Fruit fly (Drosophila melanogaster) whole organism: ENCODE measurements around the gene CG42813.

ENCODE experiments used
- CG8478 ChIP-seq: fragments of >200 bp; optimal IDR thresholded peaks from 2 replicates; lab custom pipeline; 2018; ENCODE audit warnings: inconsistent platforms
- Dll ChIP-seq: fragments of >200 bp; optimal IDR thresholded peaks from 2 replicates; lab custom pipeline; 2017
- EcR ChIP-seq, 2 experiments: fragments of >200 bp; optimal IDR thresholded peaks; 2 replicates each; lab custom pipeline; 2017; ENCODE audit warnings: missing biosample characterization in 2 of 2, missing genetic modification characterization in 2 of 2, missing genetic modification reagents in 2 of 2
- pan ChIP-seq: fragments of >200 bp; optimal IDR thresholded peaks from 2 replicates; lab custom pipeline; 2017
- psq ChIP-seq: fragments of >200 bp; optimal IDR thresholded peaks from 2 replicates; lab custom pipeline; 2017
- usp ChIP-seq: fragments of >200 bp; optimal IDR thresholded peaks from 2 replicates; lab custom pipeline; 2017; ENCODE audit warnings: missing biosample characterization, missing genetic modification characterization, mixed read lengths

The CG42813 gene

dm6 chr3R:27225490-27225889 lies 2.9 kb downstream of the CG42813 start:
- TF ChIP-seq CG8478 (lab: Kevin White, UChicago) = no peak
- TF ChIP-seq psq (lab: Kevin White, UChicago) = no peak
- TF ChIP-seq Dll (lab: Kevin White, UChicago) = peak; percentile 1
- TF ChIP-seq usp (GFP tag; lab: Kevin White, UChicago) = no peak
- TF ChIP-seq pan (lab: Kevin White, UChicago) = no peak
- TF ChIP-seq EcR (GFP tag; optimal IDR thresholded peaks at IDR 0.05; lab: Kevin White, UChicago) = no peak

DNA sequence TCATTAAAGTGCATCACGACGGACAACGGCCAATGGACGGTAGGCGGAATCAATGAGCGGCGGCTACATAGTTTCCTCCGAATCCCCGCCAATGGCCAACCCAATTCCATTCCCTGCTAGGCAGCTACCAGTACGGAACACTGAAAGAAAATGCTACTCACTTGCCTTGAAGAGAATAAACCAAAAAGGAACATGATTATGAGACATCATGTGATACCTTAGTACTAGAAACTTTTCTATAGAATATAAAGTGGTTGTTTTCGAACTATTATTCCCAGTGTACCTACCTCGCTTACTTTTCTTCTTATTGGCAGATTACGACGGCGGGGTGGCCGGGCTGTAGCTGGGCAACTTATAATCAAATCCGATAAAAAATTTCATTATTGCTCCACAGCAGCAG lies 3.6 kb downstream of the CG42813 start:
- no peak for TF ChIP-seq CG8478 (lab: Kevin White, UChicago)
- no peak for TF ChIP-seq pan (lab: Kevin White, UChicago)
- TF ChIP-seq usp (GFP tag; lab: Kevin White, UChicago) = no peak

- TF ChIP-seq usp (GFP tag; lab: Kevin White, UChicago) = no peak
- no peak for TF ChIP-seq psq (lab: Kevin White, UChicago)
- no peak for TF ChIP-seq pan (lab: Kevin White, UChicago)
- no peak for TF ChIP-seq CG8478 (lab: Kevin White, UChicago)
- no peak for TF ChIP-seq Dll (lab: Kevin White, UChicago)
These were observed 5.3 kb downstream of the CG42813 start for dm6 chr3R:27223012-27223411.

dm6 chr3R:27222013-27222673 lies 6.2 kb downstream of the CG42813 start:
- TF ChIP-seq EcR (GFP tag; optimal IDR thresholded peaks at IDR 0.05; lab: Kevin White, UChicago) (no peak), Dll (lab: Kevin White, UChicago) (no peak), CG8478 (lab: Kevin White, UChicago) (no peak), pan (lab: Kevin White, UChicago) (no peak), psq (lab: Kevin White, UChicago) (no peak), usp (GFP tag; lab: Kevin White, UChicago) (no peak)

dm6 chr3R:27220829-27221463 lies 7.4 kb downstream of the CG42813 start:
- TF ChIP-seq Dll (lab: Kevin White, UChicago) (no peak), EcR (GFP tag; optimal IDR thresholded peaks at IDR 0.05; lab: Kevin White, UChicago) (no peak), pan (lab: Kevin White, UChicago) (no peak), psq (lab: Kevin White, UChicago) (no peak), CG8478 (lab: Kevin White, UChicago) (no peak), usp (GFP tag; lab: Kevin White, UChicago) (no peak)

- TF ChIP-seq EcR (GFP tag; optimal IDR thresholded peaks at IDR 0.05; lab: Kevin White, UChicago) (no peak), Dll (lab: Kevin White, UChicago) (no peak)
These were observed 9.5 kb downstream of the CG42813 start for dm6 chr3R:27218814-27219213.

dm6 chr3R:27218288-27218687 lies 10.1 kb downstream of the CG42813 start:
- TF ChIP-seq CG8478 (lab: Kevin White, UChicago) (no peak), pan (lab: Kevin White, UChicago) (no peak), EcR (GFP tag; optimal IDR thresholded peaks at IDR 0.05; lab: Kevin White, UChicago) (no peak), Dll (lab: Kevin White, UChicago) (no peak), usp (GFP tag; lab: Kevin White, UChicago) (no peak), psq (lab: Kevin White, UChicago) (no peak)

dm6 chr3R:27217465-27218059 lies 10.8 kb downstream of the CG42813 start:
- TF ChIP-seq Dll (lab: Kevin White, UChicago) (no peak), pan (lab: Kevin White, UChicago) (peak; percentile 86)

DNA sequence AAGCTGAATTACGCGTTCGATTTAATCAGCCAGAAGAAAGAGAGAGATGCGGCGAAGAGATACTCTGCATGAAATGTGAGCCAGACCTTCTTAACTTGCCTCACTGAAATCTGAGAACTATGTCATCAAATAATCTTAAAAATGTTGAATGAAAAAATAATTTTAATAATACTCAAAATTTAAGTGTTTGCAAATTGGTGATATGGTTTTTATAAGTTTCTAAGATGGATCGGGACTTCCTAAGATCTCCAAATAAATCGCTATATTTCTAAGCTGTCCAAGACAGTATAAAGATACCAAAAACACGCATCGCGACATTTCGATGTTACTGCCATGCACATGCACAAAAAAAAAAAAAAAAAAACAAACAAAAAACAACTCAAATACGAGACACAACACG lies 13.4 kb downstream of the CG42813 start:
- TF ChIP-seq pan (lab: Kevin White, UChicago) (no peak), psq (lab: Kevin White, UChicago) (no peak), EcR (GFP tag; optimal IDR thresholded peaks at IDR 0.05; lab: Kevin White, UChicago) (no peak), CG8478 (lab: Kevin White, UChicago) (no peak), usp (GFP tag; lab: Kevin White, UChicago) (no peak), Dll (lab: Kevin White, UChicago) (no peak)

- no peak for TF ChIP-seq CG8478 (lab: Kevin White, UChicago)
- no peak for TF ChIP-seq Dll (lab: Kevin White, UChicago)
- no peak for TF ChIP-seq psq (lab: Kevin White, UChicago)
- TF ChIP-seq usp (GFP tag; lab: Kevin White, UChicago) = no peak
- TF ChIP-seq EcR (GFP tag; optimal IDR thresholded peaks at IDR 0.05; lab: Kevin White, UChicago) = no peak
- no peak for TF ChIP-seq pan (lab: Kevin White, UChicago)
These were observed 15.3 kb downstream of the CG42813 start for dm6 chr3R:27212979-27213580.

- TF ChIP-seq EcR (GFP tag; optimal IDR thresholded peaks at IDR 0.05; lab: Kevin White, UChicago) (no peak), CG8478 (lab: Kevin White, UChicago) (no peak), psq (lab: Kevin White, UChicago) (no peak), usp (GFP tag; lab: Kevin White, UChicago) (no peak), Dll (lab: Kevin White, UChicago) (no peak), pan (lab: Kevin White, UChicago) (no peak)
These were observed 18.6 kb downstream of the CG42813 start for dm6 chr3R:27209561-27210275.
